Worm (Caenorhabditis elegans): ENCODE results near the gene W02A2.12.

ce11 chrIV:13377716-13378115 lies 29.1 kb upstream of the W02A2.12 start, which contains the start of gene mau-8:
- TF ChIP-seq ceh-13 (GFP tag; optimal IDR thresholded peaks at IDR 0.05) (no peak), ama-1 (optimal IDR thresholded peaks at IDR 0.05) (no peak), hnd-1 (tag; optimal IDR thresholded peaks at IDR 0.05) (no peak), tra-4 (tag; optimal IDR thresholded peaks at IDR 0.05) (no peak), flt-1 (GFP tag; IDR thresholded peaks at IDR 0.05) (no peak), tbx-37 (GFP tag; conservative IDR thresholded peaks at IDR 0.05) (no peak), sea-1 (GFP tag; conservative IDR thresholded peaks at IDR 0.05) (no peak), pes-1 (GFP tag; IDR thresholded peaks at IDR 0.05) (no peak), B0310.2 (tag; optimal IDR thresholded peaks at IDR 0.05) (no peak), aly-1 (tag; optimal IDR thresholded peaks at IDR 0.05) (no peak)
